Worm (Caenorhabditis elegans) whole organism, early embryonic: ENCODE data around the gene mnm-2.

Experiments
- ets-7 ChIP-seq: sonication (generic microtip); optimal IDR thresholded peaks from 2 replicates; lab custom pipeline; 2016; ENCODE audit warnings: missing genotype, missing genetic modification characterization, missing compliant biosample characterization
- hnd-1 ChIP-seq: sonication (generic microtip); optimal IDR thresholded peaks from 2 replicates; lab custom pipeline; 2016; ENCODE audit warnings: missing genetic modification characterization, missing compliant biosample characterization
- sea-1 ChIP-seq: fragments of 200-800 bp; sonication (Bioruptor generic); conservative IDR thresholded peaks from 2 replicates; pipeline ENCODE4 v1.3.6; 2022; ENCODE audit warnings: missing genetic modification characterization, missing compliant biosample characterization

DNA sequence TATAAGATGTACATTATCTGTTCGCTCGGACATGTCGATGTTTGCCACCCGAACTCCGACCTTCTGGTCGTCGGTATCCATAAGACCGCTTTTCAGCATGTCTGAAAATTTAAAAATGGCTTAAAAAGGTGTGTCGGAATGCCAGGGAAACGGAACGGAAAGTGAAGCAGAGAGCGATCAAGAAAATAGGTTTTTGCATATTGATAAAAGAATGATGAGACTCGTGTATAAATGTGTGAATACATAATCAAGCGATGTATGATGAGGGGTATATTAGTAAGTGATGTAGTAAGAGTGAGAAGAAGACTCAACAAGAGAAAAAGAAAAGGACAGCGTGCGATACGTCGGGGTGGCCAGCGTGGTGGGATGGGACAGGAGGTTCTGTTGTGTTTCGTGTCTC is 17.8 kb upstream of the mnm-2 start, which contains the start of gene acl-12:
- TF ChIP-seq hnd-1 (tag; lab: Kevin White, UChicago) = no peak
- no peak for TF ChIP-seq ets-7 (tag; lab: Kevin White, UChicago)
- no peak for TF ChIP-seq sea-1 (GFP tag; lab: Robert Waterston, UW)
